Worm (Caenorhabditis elegans) whole organism, mixed stage, embryonic: ENCODE results near the gene egl-47.

Source experiments
- bed-3 ChIP-seq: fragments of 200-800 bp; sonication (Bioruptor generic); optimal IDR thresholded peaks from 3 replicates; lab custom pipeline; 2018; ENCODE audit warnings: mild to moderate bottlenecking, missing genetic modification characterization, moderate library complexity, missing compliant biosample characterization
- ceh-39 ChIP-seq: fragments of 150-350 bp; optimal IDR thresholded peaks from 2 replicates; lab custom pipeline; 2014; ENCODE audit warnings: missing biosample characterization, missing genetic modification characterization
- ceh-43 ChIP-seq: fragments of 200-800 bp; sonication (Bioruptor generic); optimal IDR thresholded peaks from 2 replicates; lab custom pipeline; 2018; ENCODE audit warnings: mild to moderate bottlenecking, missing genetic modification characterization, moderate library complexity, missing compliant biosample characterization
- elt-3 ChIP-seq: fragments of 150-350 bp; optimal IDR thresholded peaks from 2 replicates; lab custom pipeline; 2014; ENCODE audit warnings: missing biosample characterization, missing genetic modification characterization
- mab-5 ChIP-seq: fragments of 150-350 bp; optimal IDR thresholded peaks from 2 replicates; lab custom pipeline; 2014; ENCODE audit warnings: missing biosample characterization, missing genetic modification characterization
- nhr-12 ChIP-seq: fragments of 150-350 bp; optimal IDR thresholded peaks from 2 replicates; lab custom pipeline; 2014; ENCODE audit warnings: missing biosample characterization, missing genetic modification characterization
- nhr-28 ChIP-seq: fragments of 150-350 bp; optimal IDR thresholded peaks from 2 replicates; lab custom pipeline; 2014; ENCODE audit warnings: missing biosample characterization, missing genetic modification characterization
- pha-4 ChIP-seq: fragments of 150-350 bp; optimal IDR thresholded peaks from 2 replicates; lab custom pipeline; 2018; ENCODE audit warnings: missing biosample characterization, missing genetic modification reagents, missing genetic modification characterization
- snpc-4 ChIP-seq: fragments of 150-350 bp; optimal IDR thresholded peaks from 2 replicates; lab custom pipeline; 2014; ENCODE audit warnings: missing biosample characterization, missing genetic modification characterization
- sptf-1 ChIP-seq: sonication (generic microtip); optimal IDR thresholded peaks from 2 replicates; lab custom pipeline; 2017; ENCODE audit warnings: mild to moderate bottlenecking, missing genetic modification characterization, moderate library complexity, missing compliant biosample characterization
- unc-39 ChIP-seq: fragments of 150-350 bp; optimal IDR thresholded peaks from 2 replicates; lab custom pipeline; 2014; ENCODE audit warnings: missing biosample characterization, missing genetic modification characterization
- unc-62 ChIP-seq: fragments of 150-350 bp; optimal IDR thresholded peaks from 2 replicates; lab custom pipeline; 2014; ENCODE audit warnings: missing biosample characterization, missing genetic modification reagents, missing genetic modification characterization

ce11 chrV:9915021-9915420 lies 15.6 kb downstream of the egl-47 start, which contains the start of gene mec-9:
- TF ChIP-seq pha-4 (no peak), ceh-43 (no peak), unc-39 (no peak), ceh-39 (tag; lab: Kevin White, UChicago) (no peak), nhr-12 (tag; lab: Kevin White, UChicago) (no peak), elt-3 (tag; lab: Kevin White, UChicago) (no peak), unc-62 (GFP tag; lab: Kevin White, UChicago) (no peak), sptf-1 (no peak), snpc-4 (no peak), mab-5 (tag; lab: Kevin White, UChicago) (no peak), bed-3 (GFP tag; lab: Kevin White, UChicago) (no peak), nhr-28 (tag; lab: Kevin White, UChicago) (no peak)
